Worm (Caenorhabditis elegans) whole organism, L4 larva: ENCODE results near the gene D1014.2.

Experiments
- ceh-20 ChIP-seq: fragments of 200-800 bp; sonication (Bioruptor generic); IDR thresholded peaks from 2 replicates; pipeline ENCODE4 v1.3.6; 2022; ENCODE audit warnings: missing genetic modification reagents, missing genetic modification characterization, missing compliant biosample characterization
- ceh-62 ChIP-seq: sonication (generic microtip); optimal IDR thresholded peaks from 2 replicates; lab custom pipeline; 2017; ENCODE audit warnings: missing biosample characterization, missing genetic modification characterization
- daf-16 ChIP-seq, 3 experiments: sonication (generic microtip); optimal IDR thresholded peaks; 2 replicates each; lab custom pipeline; 2016 to 2017; ENCODE audit warnings: missing genetic modification characterization in 3 of 3, missing genetic modification reagents in 3 of 3, mild to moderate bottlenecking in 2 of 3, missing compliant biosample characterization in 2 of 3, missing biosample characterization in 1 of 3, moderate library complexity in 1 of 3
- daf-19 ChIP-seq: fragments of 200-800 bp; sonication (Bioruptor generic); conservative IDR thresholded peaks from 2 replicates; pipeline ENCODE4 v1.3.6; 2022; ENCODE audit warnings: missing genetic modification characterization, missing compliant biosample characterization
- dmd-6 ChIP-seq: fragments of 200-800 bp; sonication (Bioruptor generic); IDR thresholded peaks from 2 replicates; pipeline ENCODE4 v1.3.6; 2022; ENCODE audit warnings: missing genetic modification reagents, missing genetic modification characterization, missing compliant biosample characterization
- duxl-1 ChIP-seq: sonication (generic microtip); optimal IDR thresholded peaks from 2 replicates; lab custom pipeline; 2016; ENCODE audit warnings: mild to moderate bottlenecking, missing genetic modification characterization, moderate library complexity, missing compliant biosample characterization; ENCODE audit not compliant: poor library complexity
- egl-27 ChIP-seq: sonication (generic microtip); optimal IDR thresholded peaks from 3 replicates; lab custom pipeline; 2017; ENCODE audit warnings: missing biosample characterization, missing genetic modification reagents, missing genetic modification characterization
- fos-1 ChIP-seq: fragments of 150-350 bp; optimal IDR thresholded peaks from 2 replicates; lab custom pipeline; 2014; ENCODE audit warnings: missing biosample characterization, missing genetic modification characterization
- hif-1 ChIP-seq, 2 experiments: sonication (generic microtip); optimal IDR thresholded peaks; 2 replicates each; lab custom pipeline; 2016 to 2017; ENCODE audit warnings: missing compliant biosample characterization in 2 of 2, missing genetic modification characterization in 2 of 2, missing genetic modification reagents in 2 of 2, missing genotype in 2 of 2, mild to moderate bottlenecking in 1 of 2
- jun-1 ChIP-seq: fragments of 150-350 bp; optimal IDR thresholded peaks from 2 replicates; lab custom pipeline; 2014; ENCODE audit warnings: missing biosample characterization, missing genetic modification reagents, missing genetic modification characterization
- lin-39 ChIP-seq: fragments of 150-350 bp; optimal IDR thresholded peaks from 2 replicates; lab custom pipeline; 2014; ENCODE audit warnings: missing biosample characterization, missing genetic modification reagents, missing genetic modification characterization
- madf-5 ChIP-seq, 2 experiments: fragments of 200-800 bp; sonication (Bioruptor generic); IDR thresholded peaks; 2 replicates each; pipeline ENCODE4 v1.3.6; 2022; ENCODE audit warnings: missing compliant biosample characterization in 2 of 2, missing genetic modification characterization in 2 of 2
- mdl-1 ChIP-seq, 2 experiments: fragments of 150-350 bp in 1 of 2; sonication (generic microtip) in 1 of 2; optimal IDR thresholded peaks; 2 replicates each; lab custom pipeline; 2014 to 2017; ENCODE audit warnings: missing biosample characterization in 2 of 2, missing genetic modification characterization in 2 of 2
- mxl-3 ChIP-seq: fragments of 200-800 bp; sonication (Bioruptor generic); optimal IDR thresholded peaks from 2 replicates; lab custom pipeline; 2018; ENCODE audit warnings: mild to moderate bottlenecking, missing genetic modification characterization, missing compliant biosample characterization
- nhr-102 ChIP-seq: sonication (generic microtip); optimal IDR thresholded peaks from 2 replicates; lab custom pipeline; 2016; ENCODE audit warnings: mild to moderate bottlenecking, missing genetic modification characterization, moderate library complexity, missing compliant biosample characterization
- nhr-237 ChIP-seq: sonication (generic microtip); optimal IDR thresholded peaks from 2 replicates; lab custom pipeline; 2017; ENCODE audit warnings: missing biosample characterization, missing genetic modification characterization
- nhr-25 ChIP-seq: sonication (generic microtip); optimal IDR thresholded peaks from 2 replicates; lab custom pipeline; 2017; ENCODE audit warnings: missing genetic modification characterization, mild to moderate bottlenecking, missing compliant biosample characterization, antibody characterized with exemption, moderate library complexity, borderline replicate concordance; ENCODE audit not compliant: insufficient read depth
- nhr-48 ChIP-seq: sonication (generic microtip); optimal IDR thresholded peaks from 2 replicates; lab custom pipeline; 2016; ENCODE audit warnings: mild to moderate bottlenecking, missing genetic modification characterization, missing compliant biosample characterization
- nhr-6 ChIP-seq: fragments of 150-350 bp; optimal IDR thresholded peaks from 2 replicates; lab custom pipeline; 2014; ENCODE audit warnings: missing biosample characterization, missing genetic modification characterization
- nhr-76 ChIP-seq: fragments of 150-350 bp; optimal IDR thresholded peaks from 2 replicates; lab custom pipeline; 2014; ENCODE audit warnings: missing biosample characterization, missing genetic modification characterization
- saeg-2 ChIP-seq: fragments of 200-800 bp; sonication (Bioruptor generic); IDR thresholded peaks from 2 replicates; pipeline ENCODE4 v1.3.6; 2022; ENCODE audit warnings: missing genetic modification reagents, missing genetic modification characterization, missing compliant biosample characterization
- sdz-12 ChIP-seq: fragments of 200-800 bp; sonication (Bioruptor generic); optimal IDR thresholded peaks from 2 replicates; lab custom pipeline; 2018; ENCODE audit warnings: mild to moderate bottlenecking, missing genetic modification characterization, missing compliant biosample characterization
- spr-3 ChIP-seq: fragments of 200-800 bp; sonication (Bioruptor generic); optimal IDR thresholded peaks from 2 replicates; lab custom pipeline; 2018; ENCODE audit warnings: mild to moderate bottlenecking, missing genetic modification characterization, missing compliant biosample characterization
- zip-2 ChIP-seq: fragments of 150-350 bp; optimal IDR thresholded peaks from 2 replicates; lab custom pipeline; 2014; ENCODE audit warnings: missing biosample characterization, missing genetic modification characterization

D1014.2 gene

DNA sequence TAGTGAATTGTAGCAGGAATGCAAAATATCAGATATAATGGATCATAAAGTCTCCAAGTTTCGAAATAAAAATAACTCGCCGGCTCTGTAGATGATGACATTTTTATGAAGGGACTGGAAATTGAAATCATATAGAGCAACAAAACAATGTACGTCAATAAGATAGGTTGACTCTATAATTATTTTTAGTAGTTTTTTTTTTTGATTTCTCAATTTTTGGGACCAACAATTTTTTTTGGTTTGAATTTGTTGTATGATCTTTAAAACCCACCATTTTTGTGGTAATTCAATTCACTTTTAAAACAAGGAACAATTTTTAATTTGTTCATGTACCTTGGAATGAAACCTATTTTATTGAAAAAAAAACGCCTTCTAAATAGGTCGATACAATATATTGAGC lies 46.3 kb downstream of the D1014.2 start, which contains the start of gene F20D6.12:
Gene F20D6.12 (minus strand): TSS at position 101 of the 400 bp plus-strand sequence.
- TF ChIP-seq zip-2 (tag; lab: Kevin White, UChicago) (no peak), jun-1 (tag; lab: Kevin White, UChicago) (no peak), nhr-6 (tag; lab: Kevin White, UChicago) (no peak), spr-3 (GFP tag; lab: Kevin White, UChicago) (no peak), madf-5 (GFP tag; IDR thresholded peaks at IDR 0.05; lab: Robert Waterston, UW) (no peak), duxl-1 (tag; lab: Kevin White, UChicago) (no peak), ceh-62 (tag; lab: Kevin White, UChicago) (no peak)

DNA sequence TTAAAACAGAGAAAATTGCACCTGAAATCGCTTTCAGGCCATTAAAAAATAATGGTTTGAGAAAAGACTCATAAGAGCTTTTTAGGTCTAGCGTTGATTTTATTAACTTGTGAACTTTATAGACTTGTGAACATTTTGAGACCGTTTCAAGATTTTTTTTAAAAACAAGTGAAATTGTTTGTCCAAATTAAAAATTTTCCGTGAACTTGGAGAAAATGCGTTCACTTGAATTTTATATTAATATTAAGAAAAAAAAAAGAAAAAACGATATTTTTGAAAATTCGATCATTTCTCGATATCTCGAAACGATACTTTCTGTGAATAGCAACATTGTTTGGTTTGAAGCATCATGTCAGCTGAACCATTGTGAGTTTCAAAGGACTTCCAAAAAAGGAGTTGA lies 46.7 kb downstream of the D1014.2 start, which contains the start of gene F20D6.1:
Gene F20D6.1 (plus strand): TSS at position 301 of the 400 bp plus-strand sequence.
- no peak for TF ChIP-seq saeg-2 (GFP tag; lab: Robert Waterston, UW)
- no peak for TF ChIP-seq fos-1 (tag; lab: Kevin White, UChicago)
- TF ChIP-seq nhr-48 (tag; lab: Kevin White, UChicago): no peak
- TF ChIP-seq lin-39: no peak
- TF ChIP-seq mxl-3 (GFP tag; lab: Kevin White, UChicago): no peak
- TF ChIP-seq daf-16 (GFP tag; optimal IDR thresholded peaks at IDR 0.05; lab: Kevin White, UChicago): no peak
- TF ChIP-seq daf-16 (tag; optimal IDR thresholded peaks at IDR 0.05; lab: Kevin White, UChicago): no peak
- no peak for TF ChIP-seq ceh-20 (GFP tag; lab: Robert Waterston, UW)
- TF ChIP-seq nhr-76 (tag; lab: Kevin White, UChicago): no peak
- no peak for TF ChIP-seq nhr-102 (tag; lab: Kevin White, UChicago)
- TF ChIP-seq daf-19: no peak
- no peak for TF ChIP-seq sdz-12 (GFP tag; lab: Kevin White, UChicago)
- TF ChIP-seq egl-27: no peak
- no peak for TF ChIP-seq nhr-237 (tag; lab: Kevin White, UChicago)
- no peak for TF ChIP-seq jun-1 (tag; lab: Kevin White, UChicago)
- no peak for TF ChIP-seq dmd-6 (GFP tag; lab: Robert Waterston, UW)
- no peak for TF ChIP-seq nhr-25 (tag; lab: Kevin White, UChicago)
- TF ChIP-seq mdl-1 (tag; optimal IDR thresholded peaks at IDR 0.05; lab: Kevin White, UChicago): no peak
- no peak for TF ChIP-seq hif-1 (tag; optimal IDR thresholded peaks at IDR 0.05; lab: Kevin White, UChicago)
